Fruit fly (Drosophila melanogaster): ENCODE measurements around the gene CG17129.

DNA sequence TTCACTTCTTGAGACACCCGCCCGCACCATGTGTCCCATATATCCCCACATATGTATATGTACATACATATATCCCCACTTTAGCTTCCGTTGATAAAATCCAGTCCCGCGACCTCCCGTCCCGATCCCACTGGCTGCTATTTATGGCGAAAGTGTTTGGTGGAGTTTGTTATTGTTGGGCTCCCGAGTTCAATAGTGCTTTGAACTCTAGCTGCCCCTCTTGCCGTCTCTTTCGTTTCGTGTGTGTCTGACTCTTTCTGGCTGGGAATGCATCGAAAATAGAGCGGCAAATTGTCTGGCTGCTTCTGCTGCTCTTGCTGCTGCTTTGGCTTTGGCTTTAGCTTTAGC, 45.1 kb downstream of the CG17129 start:
- no peak for TF ChIP-seq Myc (optimal IDR thresholded peaks at IDR 0.05)
- TF ChIP-seq pan (optimal IDR thresholded peaks at IDR 0.05): no peak
- TF ChIP-seq Abd-B (GFP tag; optimal IDR thresholded peaks at IDR 0.05): no peak
- TF ChIP-seq psq (GFP tag; optimal IDR thresholded peaks at IDR 0.05): no peak
- no peak for TF ChIP-seq Dif (GFP tag; optimal IDR thresholded peaks at IDR 0.05; ENCODE audit: partially characterized antibody)
- no peak for TF ChIP-seq h (GFP tag; optimal IDR thresholded peaks at IDR 0.05)
- no peak for TF ChIP-seq usp (GFP tag; optimal IDR thresholded peaks at IDR 0.05)
- no peak for TF ChIP-seq Hr78 (GFP tag; optimal IDR thresholded peaks at IDR 0.05)
- TF ChIP-seq dl (GFP tag; optimal IDR thresholded peaks at IDR 0.05; ENCODE audit: insufficient read depth in 1 of 2, partially characterized antibody in 2 of 2): no peak
- TF ChIP-seq lola (GFP tag; optimal IDR thresholded peaks at IDR 0.05): no peak
- no peak for TF ChIP-seq Sp1 (GFP tag; optimal IDR thresholded peaks at IDR 0.05)
- no peak for TF ChIP-seq br (GFP tag; optimal IDR thresholded peaks at IDR 0.05)
- no peak for TF ChIP-seq sv (GFP tag; optimal IDR thresholded peaks at IDR 0.05)
